Worm (Caenorhabditis elegans): ENCODE results near the gene eif-1.A.

- TF ChIP-seq mdl-1 (tag; optimal IDR thresholded peaks at IDR 0.05) (no peak), fos-1 (tag; optimal IDR thresholded peaks at IDR 0.05) (no peak), lin-15B (tag; optimal IDR thresholded peaks at IDR 0.05) (no peak), snpc-4 (tag; optimal IDR thresholded peaks at IDR 0.05) (no peak)
Observed at ce11 chrIV:4806486-4806885, 4.2 kb upstream of the eif-1.A start, which contains the start of gene dpf-5.
